Fruit fly (Drosophila melanogaster) Kc167 (cell line): ENCODE measurements around the gene eIF4E1.

Experiments used
- Myc ChIP-seq: fragments of >200 bp; optimal IDR thresholded peaks from 2 replicates; lab custom pipeline; 2017; ENCODE audit warnings: missing external identifiers
- h ChIP-seq: fragments of >200 bp; optimal IDR thresholded peaks from 3 replicates; lab custom pipeline; 2018; ENCODE audit warnings: missing external identifiers
- insv ChIP-seq: fragments of >200 bp; optimal IDR thresholded peaks from 3 replicates; lab custom pipeline; 2018; ENCODE audit warnings: missing external identifiers
- psq ChIP-seq: fragments of >200 bp; optimal IDR thresholded peaks from 2 replicates; lab custom pipeline; 2017; ENCODE audit warnings: missing external identifiers

dm6 chr3L:9391340-9391980, 10.8 kb downstream of the eIF4E1 start:
- TF ChIP-seq psq (lab: Kevin White, UChicago) (no peak), insv (lab: Kevin White, UChicago) (no peak), Myc (no peak), h (lab: Kevin White, UChicago) (no peak)
